Fruit fly (Drosophila melanogaster): ENCODE data around the gene Sh.
A peak's percentile ranks its signal among the peaks of the same experiment; 100 is the strongest.

Sh gene

DNA sequence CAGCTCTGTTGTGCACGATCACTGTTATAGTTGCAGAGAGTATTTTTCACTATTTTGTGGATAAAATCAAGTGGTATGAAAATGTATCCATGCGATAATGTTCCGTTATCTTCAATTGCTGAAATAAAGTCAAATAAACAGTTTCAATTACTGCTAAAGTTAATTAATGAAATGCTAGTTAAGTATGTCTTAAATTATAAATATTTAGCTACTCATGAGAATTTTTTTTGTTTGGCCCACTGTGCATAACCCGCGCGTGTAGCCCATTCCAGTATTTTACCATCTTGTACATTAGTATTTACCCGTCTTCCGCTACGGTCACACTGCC, 22.4 kb upstream of the Sh start, which contains the start of gene Ada3 (continued):
- TF ChIP-seq Hey (tag; optimal IDR thresholded peaks at IDR 0.05): peak; percentile 37
- peak; percentile 68 for TF ChIP-seq Xrp1 (GFP tag; IDR thresholded peaks at IDR 0.05)
- peak; percentile 57 for TF ChIP-seq CG17385 (GFP tag; optimal IDR thresholded peaks at IDR 0.05)
- TF ChIP-seq toy (GFP tag; IDR thresholded peaks at IDR 0.05): 0 out of 2 replicates have a peak, but pooled peaks have one; percentile 35
- peak; percentile 35 for TF ChIP-seq CG33557 (GFP tag; optimal IDR thresholded peaks at IDR 0.05)
- peak; percentile 47; the same call in 1 of the 2 replicates for TF ChIP-seq E2f1 (GFP tag; IDR thresholded peaks at IDR 0.05)
- peak; percentile 54 for TF ChIP-seq CG8388 (GFP tag; optimal IDR thresholded peaks at IDR 0.05)
- peak; percentile 34 for TF ChIP-seq sqz (GFP tag; optimal IDR thresholded peaks at IDR 0.05)
- TF ChIP-seq CG7271 (tag; optimal IDR thresholded peaks at IDR 0.05): no peak
- TF ChIP-seq bbx (GFP tag; IDR thresholded peaks at IDR 0.05; ENCODE audit: partially characterized antibody): no peak
- TF ChIP-seq croc (GFP tag; conservative IDR thresholded peaks at IDR 0.05): peak; percentile 39; the same call in 1 of the 3 replicates
- TF ChIP-seq HLHmδ (GFP tag; optimal IDR thresholded peaks at IDR 0.05): no peak
- TF ChIP-seq tap (tag; optimal IDR thresholded peaks at IDR 0.05): peak; percentile 29
- peak; percentile 78 for TF ChIP-seq dysf (GFP tag; IDR thresholded peaks at IDR 0.05)
- TF ChIP-seq shn (GFP tag; optimal IDR thresholded peaks at IDR 0.05): peak; percentile 70
- no peak for TF ChIP-seq CG14965 (GFP tag; optimal IDR thresholded peaks at IDR 0.05; ENCODE audit: borderline replicate concordance)
- peak; percentile 59 for TF ChIP-seq sd (tag; optimal IDR thresholded peaks at IDR 0.05)
- TF ChIP-seq fd64A (GFP tag; optimal IDR thresholded peaks at IDR 0.05): no peak
- TF ChIP-seq zfh2 (GFP tag; optimal IDR thresholded peaks at IDR 0.05): peak; percentile 75
- peak; percentile 67 for TF ChIP-seq sisA (GFP tag; IDR thresholded peaks at IDR 0.05)
- TF ChIP-seq gro (GFP tag; optimal IDR thresholded peaks at IDR 0.05): peak; percentile 48
- TF ChIP-seq CG2199 (GFP tag; IDR thresholded peaks at IDR 0.05): no peak
- peak; percentile 65 for TF ChIP-seq vfl (GFP tag; optimal IDR thresholded peaks at IDR 0.05)
- TF ChIP-seq E2f2 (GFP tag; IDR thresholded peaks at IDR 0.05): peak; percentile 66
- TF ChIP-seq CG4424 (GFP tag; optimal IDR thresholded peaks at IDR 0.05): peak; percentile 87
- peak; percentile 65 for TF ChIP-seq CG17829 (tag; optimal IDR thresholded peaks at IDR 0.05)
- no peak for TF ChIP-seq CG8765 (GFP tag; IDR thresholded peaks at IDR 0.05)
- TF ChIP-seq H2.0 (GFP tag; IDR thresholded peaks at IDR 0.05): peak; percentile 37; the same call in 1 of the 2 replicates
- peak; percentile 82 for TF ChIP-seq lab (GFP tag; optimal IDR thresholded peaks at IDR 0.05)
- peak; percentile 19 for TF ChIP-seq CG3163 (GFP tag; optimal IDR thresholded peaks at IDR 0.05)
- peak; percentile 74 for TF ChIP-seq CG14710 (tag; optimal IDR thresholded peaks at IDR 0.05)
- peak; percentile 62 for TF ChIP-seq caup (GFP tag; optimal IDR thresholded peaks at IDR 0.05; ENCODE audit: severe bottlenecking)
- TF ChIP-seq br (optimal IDR thresholded peaks at IDR 0.05): no peak
- TF ChIP-seq CG9876 (GFP tag; optimal IDR thresholded peaks at IDR 0.05): peak; percentile 37
- TF ChIP-seq luna (GFP tag; optimal IDR thresholded peaks at IDR 0.05): no peak
- TF ChIP-seq aop (GFP tag; IDR thresholded peaks at IDR 0.05): no peak
- peak; percentile 54 for TF ChIP-seq Oli (tag; optimal IDR thresholded peaks at IDR 0.05)
- TF ChIP-seq CG2889 (GFP tag; IDR thresholded peaks at IDR 0.05): peak; percentile 43; the same call in 1 of the 3 replicates
- peak; percentile 44 for TF ChIP-seq nau (GFP tag; optimal IDR thresholded peaks at IDR 0.05)
- TF ChIP-seq vvl (GFP tag; IDR thresholded peaks at IDR 0.05): no peak; the same call in none of the 2 replicates
- peak; percentile 79 for TF ChIP-seq CG17361 (GFP tag; IDR thresholded peaks at IDR 0.05)
- no peak for TF ChIP-seq HmgD (GFP tag; optimal IDR thresholded peaks at IDR 0.05)
- peak; percentile 39 for TF ChIP-seq CG8089 (GFP tag; optimal IDR thresholded peaks at IDR 0.05)
- TF ChIP-seq CG17359 (tag; optimal IDR thresholded peaks at IDR 0.05): peak; percentile 70
- TF ChIP-seq CG3995 (GFP tag; optimal IDR thresholded peaks at IDR 0.05): peak; percentile 92
- peak; percentile 64; the same call in 1 of the 2 replicates for TF ChIP-seq Atf6 (GFP tag; IDR thresholded peaks at IDR 0.05)
- no peak for TF ChIP-seq seq (GFP tag; IDR thresholded peaks at IDR 0.05)
- TF ChIP-seq kah (GFP tag; optimal IDR thresholded peaks at IDR 0.05): no peak
- 0 out of 3 replicates have a peak, but pooled peaks have one; percentile 31 for TF ChIP-seq CG6175 (GFP tag; IDR thresholded peaks at IDR 0.05)
- TF ChIP-seq HmgZ (tag; optimal IDR thresholded peaks at IDR 0.05): peak; percentile 76
- TF ChIP-seq Dll (GFP tag; IDR thresholded peaks at IDR 0.05; ENCODE audit: partially characterized antibody): 0 out of 4 replicates have a peak, but pooled peaks have one; percentile 11
- TF ChIP-seq MBD-R2 (GFP tag; IDR thresholded peaks at IDR 0.05): peak; percentile 68

All from whole organism, embryonic.